Worm (Caenorhabditis elegans) whole organism, mixed stage, embryonic: Measurements from ENCODE around the gene amx-1.

ENCODE experiments used
- ceh-83 ChIP-seq: fragments of 200-800 bp; sonication (Bioruptor generic); optimal IDR thresholded peaks from 2 replicates; lab custom pipeline; 2018; ENCODE audit warnings: mild to moderate bottlenecking, missing genetic modification characterization, missing compliant biosample characterization
- cnd-1 ChIP-seq: fragments of 200-800 bp; sonication (Bioruptor generic); optimal IDR thresholded peaks from 2 replicates; lab custom pipeline; 2018; ENCODE audit warnings: mild to moderate bottlenecking, missing genetic modification characterization, missing compliant biosample characterization
- elt-1 ChIP-seq: sonication (generic microtip); optimal IDR thresholded peaks from 2 replicates; lab custom pipeline; 2017; ENCODE audit warnings: missing genetic modification characterization, mild to moderate bottlenecking, missing compliant biosample characterization, antibody characterized with exemption, moderate library complexity, borderline replicate concordance; ENCODE audit not compliant: insufficient read depth
- elt-3 ChIP-seq: fragments of 150-350 bp; optimal IDR thresholded peaks from 2 replicates; lab custom pipeline; 2014; ENCODE audit warnings: missing biosample characterization, missing genetic modification characterization
- nhr-12 ChIP-seq: fragments of 150-350 bp; optimal IDR thresholded peaks from 2 replicates; lab custom pipeline; 2014; ENCODE audit warnings: missing biosample characterization, missing genetic modification characterization
- nhr-28 ChIP-seq: fragments of 150-350 bp; optimal IDR thresholded peaks from 2 replicates; lab custom pipeline; 2014; ENCODE audit warnings: missing biosample characterization, missing genetic modification characterization
- pha-4 ChIP-seq: fragments of 150-350 bp; optimal IDR thresholded peaks from 2 replicates; lab custom pipeline; 2018; ENCODE audit warnings: missing biosample characterization, missing genetic modification reagents, missing genetic modification characterization
- snpc-4 ChIP-seq: fragments of 150-350 bp; optimal IDR thresholded peaks from 2 replicates; lab custom pipeline; 2014; ENCODE audit warnings: missing biosample characterization, missing genetic modification characterization
- sptf-1 ChIP-seq: sonication (generic microtip); optimal IDR thresholded peaks from 2 replicates; lab custom pipeline; 2017; ENCODE audit warnings: mild to moderate bottlenecking, missing genetic modification characterization, moderate library complexity, missing compliant biosample characterization
- unc-120 ChIP-seq: sonication (generic microtip); optimal IDR thresholded peaks from 2 replicates; lab custom pipeline; 2017; ENCODE audit warnings: missing genetic modification characterization, missing compliant biosample characterization; ENCODE audit not compliant: poor library complexity, severe bottlenecking
- unc-62 ChIP-seq: fragments of 150-350 bp; optimal IDR thresholded peaks from 2 replicates; lab custom pipeline; 2014; ENCODE audit warnings: missing biosample characterization, missing genetic modification reagents, missing genetic modification characterization

The amx-1 gene

DNA sequence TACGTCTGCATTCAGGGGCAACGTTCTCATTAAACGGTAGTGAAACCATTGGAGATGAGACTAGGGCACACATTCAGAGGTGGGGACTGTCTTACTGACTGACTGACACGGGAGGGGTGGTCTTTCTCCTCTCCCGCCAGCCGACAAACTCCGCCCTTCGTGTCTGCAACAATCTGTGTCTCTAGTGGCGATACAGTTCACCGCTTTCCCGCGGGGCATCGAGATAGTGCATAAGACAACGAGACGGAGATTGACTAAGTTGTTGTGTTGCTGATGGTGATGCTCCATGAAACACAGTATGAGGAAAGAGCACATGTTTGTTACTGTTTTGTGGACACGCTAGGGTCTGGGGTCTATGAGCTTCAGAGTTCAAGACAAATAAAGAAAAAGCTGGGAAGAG is 51.2 kb downstream of the amx-1 start:
- TF ChIP-seq pha-4 (tag; lab: Kevin White, UChicago): peak; percentile 5
- no peak for TF ChIP-seq elt-1 (tag; lab: Kevin White, UChicago)

DNA sequence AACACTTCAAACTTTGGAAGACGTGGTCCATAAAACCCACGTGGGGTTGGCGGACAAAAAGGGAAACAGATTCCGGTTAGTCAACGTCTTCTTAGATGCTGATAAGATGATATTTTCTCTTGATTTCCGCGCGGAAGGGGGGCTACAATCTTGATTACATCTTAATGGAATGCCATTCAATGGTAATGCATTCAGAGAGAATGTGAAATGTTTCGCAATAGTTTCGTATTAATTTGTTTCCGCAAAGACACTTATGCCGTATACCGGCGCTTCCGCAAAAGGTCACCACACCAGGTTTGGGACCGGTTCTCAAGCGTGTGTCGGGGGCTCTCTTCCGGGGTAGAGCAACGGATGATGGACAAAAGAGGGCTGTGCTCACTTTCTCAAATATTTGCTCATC is 52.3 kb downstream of the amx-1 start:
- peak; percentile 43 for TF ChIP-seq elt-1 (tag; lab: Kevin White, UChicago)
- peak; percentile 68 for TF ChIP-seq elt-3
- no peak for TF ChIP-seq ceh-83 (GFP tag; lab: Kevin White, UChicago)
- TF ChIP-seq, all 35 proteins: peak for 2

DNA sequence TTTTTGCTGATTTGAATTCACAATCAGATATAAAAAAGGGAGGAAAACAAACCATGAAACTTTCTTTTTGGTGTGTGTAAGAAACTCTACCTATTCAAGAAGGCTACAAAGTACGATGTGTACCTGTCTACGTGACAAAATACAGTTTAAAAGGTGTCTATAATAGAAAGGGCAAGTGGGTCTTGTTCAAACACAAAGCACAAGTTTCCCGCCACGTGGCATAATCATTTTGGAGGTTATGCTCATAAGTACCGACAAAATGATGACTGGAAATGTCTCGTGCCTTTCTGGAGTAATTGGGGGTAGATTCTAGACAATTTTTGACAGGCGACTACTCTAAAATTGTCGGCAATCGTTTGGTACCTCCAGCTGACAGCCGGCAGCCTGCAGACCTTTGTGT is 52.7 kb downstream of the amx-1 start:
- TF ChIP-seq elt-1 (tag; lab: Kevin White, UChicago): no peak
- TF ChIP-seq cnd-1 (tag; lab: Kevin White, UChicago): no peak
- no peak for TF ChIP-seq unc-62 (GFP tag; lab: Kevin White, UChicago)
- TF ChIP-seq snpc-4: no peak
- TF ChIP-seq nhr-12 (tag; lab: Kevin White, UChicago): no peak
- TF ChIP-seq sptf-1 (tag; lab: Kevin White, UChicago): no peak
- no peak for TF ChIP-seq unc-120

DNA sequence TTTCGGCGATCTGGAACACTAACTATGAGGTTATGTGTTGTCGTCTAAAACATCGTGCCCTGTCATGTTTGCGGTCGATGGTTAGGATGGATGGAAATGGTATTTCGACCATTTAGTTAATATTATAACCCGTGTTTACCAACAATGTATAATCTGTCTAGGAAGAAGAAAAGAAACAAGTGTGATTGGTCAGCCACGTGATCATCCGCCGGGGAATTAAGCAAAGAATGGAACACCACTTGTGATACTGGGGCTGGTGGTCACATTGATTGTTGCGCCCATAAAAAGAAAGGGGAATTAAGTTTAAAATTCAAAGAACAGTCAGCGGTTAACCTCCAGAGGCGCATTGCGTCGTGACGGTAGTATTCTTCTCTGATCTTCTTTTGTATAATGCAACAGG is 53.4 kb downstream of the amx-1 start:
- TF ChIP-seq nhr-28 (tag; lab: Kevin White, UChicago) (no peak), elt-3 (no peak)
